Worm (Caenorhabditis elegans) whole organism, L2 larva: ENCODE results near the gene K07H8.5.

Source experiments
- nhr-237 ChIP-seq: fragments of 150-350 bp; optimal IDR thresholded peaks from 2 replicates; lab custom pipeline; 2014; ENCODE audit warnings: missing biosample characterization, missing genetic modification characterization
- nhr-6 ChIP-seq: fragments of 150-350 bp; optimal IDR thresholded peaks from 2 replicates; lab custom pipeline; 2014; ENCODE audit warnings: missing biosample characterization, missing genetic modification characterization

- TF ChIP-seq nhr-6 (tag; lab: Kevin White, UChicago) (no peak), nhr-237 (tag; lab: Kevin White, UChicago) (no peak)
Measured at ce11 chrIV:8276609-8277008, 8.5 kb downstream of the K07H8.5 start, which contains the start of gene K07H8.12.
